Worm (Caenorhabditis elegans) whole organism, L1 larva: ENCODE measurements around the gene htz-1.

Experiments
- C04F5.9 ChIP-seq: sonication (generic microtip); optimal IDR thresholded peaks from 2 replicates; lab custom pipeline; 2016; ENCODE audit warnings: missing genetic modification characterization, missing compliant biosample characterization
- C34B4.2 ChIP-seq: sonication (generic microtip); optimal IDR thresholded peaks from 2 replicates; lab custom pipeline; 2017; ENCODE audit warnings: mild to moderate bottlenecking, missing genetic modification characterization, missing compliant biosample characterization
- F16B12.6 ChIP-seq: fragments of 150-350 bp; optimal IDR thresholded peaks from 2 replicates; lab custom pipeline; 2014; ENCODE audit warnings: missing biosample characterization, missing genetic modification characterization
- aha-1 ChIP-seq: fragments of 150-350 bp; optimal IDR thresholded peaks from 2 replicates; lab custom pipeline; 2014; ENCODE audit warnings: missing biosample characterization, missing genetic modification characterization
- alr-1 ChIP-seq: fragments of 200-800 bp; sonication (Bioruptor generic); optimal IDR thresholded peaks from 2 replicates; lab custom pipeline; 2018; ENCODE audit warnings: borderline replicate concordance, mild to moderate bottlenecking, missing genetic modification characterization, missing compliant biosample characterization
- ama-1 ChIP-seq: fragments of 150-350 bp; optimal IDR thresholded peaks from 2 replicates; lab custom pipeline; 2014
- ceh-63 ChIP-seq: fragments of 200-800 bp; sonication (Bioruptor generic); optimal IDR thresholded peaks from 2 replicates; lab custom pipeline; 2018; ENCODE audit warnings: mild to moderate bottlenecking, missing genetic modification characterization, missing compliant biosample characterization
- ces-1 ChIP-seq: fragments of 150-350 bp; optimal IDR thresholded peaks from 2 replicates; lab custom pipeline; 2014; ENCODE audit warnings: missing biosample characterization, missing genetic modification reagents, missing genetic modification characterization
- dsc-1 ChIP-seq: sonication (generic microtip); optimal IDR thresholded peaks from 2 replicates; lab custom pipeline; 2016; ENCODE audit warnings: mild to moderate bottlenecking, missing genetic modification characterization, missing compliant biosample characterization
- efl-1 ChIP-seq, 4 experiments: fragments of 150-350 bp; optimal IDR thresholded peaks in 3 of 4; peaks in 1 of 4; 1 replicate in 1 of 4; 2 replicates in 3 of 4; lab custom pipeline; 2014; ENCODE audit warnings: missing biosample characterization in 2 of 4, missing genetic modification characterization in 2 of 4, missing genetic modification reagents in 2 of 4
- elt-3 ChIP-seq, 6 experiments: fragments of 150-350 bp in 1 of 6; sonication (generic microtip); optimal IDR thresholded peaks; 2 replicates each; lab custom pipeline; 2017 to 2018; ENCODE audit warnings: missing biosample characterization in 6 of 6, missing genetic modification characterization in 6 of 6, inconsistent platforms in 1 of 6
- ets-5 ChIP-seq: fragments of 200-800 bp; sonication (Bioruptor generic); IDR thresholded peaks from 2 replicates; pipeline ENCODE4 v1.3.6; 2022; ENCODE audit warnings: missing genetic modification characterization, missing compliant biosample characterization
- fkh-10 ChIP-seq: sonication (generic microtip); optimal IDR thresholded peaks from 2 replicates; lab custom pipeline; 2017; ENCODE audit warnings: missing biosample characterization, missing genetic modification reagents, missing genetic modification characterization
- fkh-4 ChIP-seq: sonication (generic microtip); optimal IDR thresholded peaks from 2 replicates; lab custom pipeline; 2016; ENCODE audit warnings: missing compliant biosample characterization, missing genetic modification characterization, borderline replicate concordance
- fkh-8 ChIP-seq: sonication (generic microtip); optimal IDR thresholded peaks from 2 replicates; lab custom pipeline; 2016; ENCODE audit warnings: mild to moderate bottlenecking, missing genetic modification characterization, missing compliant biosample characterization
- hlh-4 ChIP-seq: sonication (generic microtip); optimal IDR thresholded peaks from 2 replicates; lab custom pipeline; 2016; ENCODE audit warnings: mild to moderate bottlenecking, missing genetic modification characterization, missing compliant biosample characterization
- hpl-2 ChIP-seq: fragments of 150-350 bp; optimal IDR thresholded peaks from 2 replicates; lab custom pipeline; 2014; ENCODE audit warnings: missing biosample characterization, missing genetic modification reagents, missing genetic modification characterization
- jun-1 ChIP-seq: fragments of 150-350 bp; optimal IDR thresholded peaks from 2 replicates; lab custom pipeline; 2014; ENCODE audit warnings: missing biosample characterization, missing genetic modification reagents, missing genetic modification characterization
- lin-14 ChIP-seq: fragments of 200-800 bp; sonication (Bioruptor generic); optimal IDR thresholded peaks from 2 replicates; lab custom pipeline; 2018; ENCODE audit warnings: mild to moderate bottlenecking, missing genetic modification characterization, moderate library complexity, missing compliant biosample characterization
- lin-35 ChIP-seq, 2 experiments: fragments of 150-350 bp; optimal IDR thresholded peaks; 2 replicates each; lab custom pipeline; 2014; ENCODE audit warnings: missing biosample characterization in 2 of 2, missing genetic modification characterization in 2 of 2, missing genetic modification reagents in 2 of 2
- lir-3 ChIP-seq: sonication (generic microtip); optimal IDR thresholded peaks from 2 replicates; lab custom pipeline; 2016; ENCODE audit warnings: mild to moderate bottlenecking, missing genetic modification characterization, moderate library complexity, missing compliant biosample characterization; ENCODE audit not compliant: poor library complexity
- lsy-2 ChIP-seq, 2 experiments: fragments of 150-350 bp; optimal IDR thresholded peaks; 2 replicates each; lab custom pipeline; 2014; ENCODE audit warnings: missing biosample characterization in 2 of 2, missing genetic modification characterization in 2 of 2
- mdl-1 ChIP-seq, 2 experiments: fragments of 150-350 bp; optimal IDR thresholded peaks; 2 replicates each; lab custom pipeline; 2014 to 2017; ENCODE audit warnings: missing biosample characterization in 2 of 2, missing genetic modification characterization in 2 of 2, inconsistent platforms in 1 of 2
- mep-1 ChIP-seq: fragments of 150-350 bp; optimal IDR thresholded peaks from 2 replicates; lab custom pipeline; 2014; ENCODE audit warnings: missing biosample characterization, missing genetic modification characterization
- nhr-11 ChIP-seq: fragments of 150-350 bp; optimal IDR thresholded peaks from 2 replicates; lab custom pipeline; 2014; ENCODE audit warnings: missing biosample characterization, missing genetic modification characterization
- nhr-12 ChIP-seq: sonication (generic microtip); optimal IDR thresholded peaks from 2 replicates; lab custom pipeline; 2017; ENCODE audit warnings: missing biosample characterization, missing genetic modification characterization
- nhr-20 ChIP-seq: sonication (generic microtip); optimal IDR thresholded peaks from 2 replicates; lab custom pipeline; 2016; ENCODE audit warnings: mild to moderate bottlenecking, missing genetic modification characterization, missing compliant biosample characterization
- nhr-28 ChIP-seq: fragments of 150-350 bp; optimal IDR thresholded peaks from 2 replicates; lab custom pipeline; 2014; ENCODE audit warnings: missing biosample characterization, missing genetic modification characterization
- nhr-47 ChIP-seq: sonication (generic microtip); optimal IDR thresholded peaks from 2 replicates; lab custom pipeline; 2016; ENCODE audit warnings: mild to moderate bottlenecking, missing genetic modification characterization, moderate library complexity, missing compliant biosample characterization
- nhr-76 ChIP-seq: sonication (generic microtip); optimal IDR thresholded peaks from 2 replicates; lab custom pipeline; 2017; ENCODE audit warnings: missing biosample characterization, missing genetic modification characterization
- nhr-85 ChIP-seq: sonication (generic microtip); peaks from one replicate; lab custom pipeline; 2016; ENCODE audit warnings: missing genetic modification characterization, inconsistent platforms, missing compliant biosample characterization
- pag-3 ChIP-seq: sonication (generic microtip); optimal IDR thresholded peaks from 2 replicates; lab custom pipeline; 2017; ENCODE audit warnings: missing genetic modification characterization, mild to moderate bottlenecking, missing compliant biosample characterization, antibody characterized with exemption, borderline replicate concordance; ENCODE audit not compliant: insufficient read depth
- pqm-1 ChIP-seq: sonication (generic microtip); optimal IDR thresholded peaks from 3 replicates; lab custom pipeline; 2017; ENCODE audit warnings: missing biosample characterization, missing genetic modification characterization
- rnt-1 ChIP-seq: sonication (generic microtip); optimal IDR thresholded peaks from 2 replicates; lab custom pipeline; 2016; ENCODE audit warnings: mild to moderate bottlenecking, missing genetic modification characterization, moderate library complexity, missing compliant biosample characterization
- skn-1 ChIP-seq: fragments of 150-350 bp; optimal IDR thresholded peaks from 2 replicates; lab custom pipeline; 2014; ENCODE audit warnings: missing biosample characterization, missing genetic modification characterization
- snpc-4 ChIP-seq: fragments of 150-350 bp; optimal IDR thresholded peaks from 2 replicates; lab custom pipeline; 2014; ENCODE audit warnings: missing biosample characterization, missing genetic modification characterization
- snu-23 ChIP-seq: sonication (generic microtip); optimal IDR thresholded peaks from 2 replicates; lab custom pipeline; 2016; ENCODE audit warnings: missing genetic modification characterization, missing compliant biosample characterization
- sox-4 ChIP-seq: sonication (generic microtip); optimal IDR thresholded peaks from 2 replicates; lab custom pipeline; 2016; ENCODE audit warnings: missing genetic modification characterization, missing compliant biosample characterization
- sup-37 ChIP-seq: fragments of 200-800 bp; sonication (Bioruptor generic); optimal IDR thresholded peaks from 2 replicates; lab custom pipeline; 2018; ENCODE audit warnings: mild to moderate bottlenecking, missing genetic modification characterization, missing compliant biosample characterization
- tbx-2 ChIP-seq: sonication (generic microtip); optimal IDR thresholded peaks from 2 replicates; lab custom pipeline; 2016; ENCODE audit warnings: missing genetic modification characterization, missing compliant biosample characterization
- tlp-1 ChIP-seq: fragments of 150-350 bp; optimal IDR thresholded peaks from 2 replicates; lab custom pipeline; 2014; ENCODE audit warnings: missing biosample characterization, missing genetic modification characterization
- unc-130 ChIP-seq: fragments of 150-350 bp; optimal IDR thresholded peaks from 2 replicates; lab custom pipeline; 2017; ENCODE audit warnings: missing biosample characterization, missing genetic modification characterization, inconsistent platforms
- unc-62 ChIP-seq: fragments of 150-350 bp; optimal IDR thresholded peaks from 2 replicates; lab custom pipeline; 2014; ENCODE audit warnings: missing biosample characterization, missing genetic modification reagents, missing genetic modification characterization
- unc-98 ChIP-seq: fragments of 200-800 bp; sonication (Bioruptor generic); IDR thresholded peaks from 2 replicates; pipeline ENCODE4 v1.3.6; 2022; ENCODE audit warnings: missing genetic modification characterization, missing compliant biosample characterization
- zag-1 ChIP-seq: fragments of 150-350 bp; optimal IDR thresholded peaks from 2 replicates; lab custom pipeline; 2014; ENCODE audit warnings: missing biosample characterization, missing genetic modification characterization
- zip-4 ChIP-seq: fragments of 200-800 bp; sonication (Bioruptor generic); optimal IDR thresholded peaks from 2 replicates; lab custom pipeline; 2018; ENCODE audit warnings: mild to moderate bottlenecking, missing genetic modification characterization, moderate library complexity, missing compliant biosample characterization
- ztf-11 ChIP-seq, 2 experiments: sonication (generic microtip); optimal IDR thresholded peaks; 2 replicates each; lab custom pipeline; 2016 to 2017; ENCODE audit warnings: missing genetic modification characterization in 2 of 2, missing biosample characterization in 1 of 2, missing compliant biosample characterization in 1 of 2
- ztf-4 ChIP-seq: fragments of 150-350 bp; optimal IDR thresholded peaks from 2 replicates; lab custom pipeline; 2014; ENCODE audit warnings: missing biosample characterization, missing genetic modification characterization

The htz-1 gene

DNA sequence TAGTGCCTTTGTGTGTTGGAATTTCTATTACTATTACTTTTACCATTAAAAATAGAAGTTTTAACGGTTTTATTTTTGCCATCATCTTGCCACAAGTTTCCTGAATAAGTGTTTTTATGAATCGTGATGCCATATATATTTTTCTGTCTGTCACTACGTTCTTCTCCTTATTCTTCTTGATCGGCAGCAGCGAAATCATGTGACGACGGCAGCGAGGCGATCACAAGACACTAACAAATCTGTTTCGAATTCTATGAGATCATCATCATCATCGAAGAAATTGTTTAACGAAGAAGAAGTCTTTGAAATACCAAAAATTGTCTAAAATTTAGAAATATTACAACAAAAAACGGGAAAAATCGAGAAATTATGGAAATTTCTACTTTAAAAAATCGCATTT lies 43.6 kb upstream of the htz-1 start (continued):
- TF ChIP-seq nhr-85 (tag; lab: Kevin White, UChicago) (peak; percentile 96), tlp-1 (tag; lab: Kevin White, UChicago) (no peak), C34B4.2 (tag; lab: Kevin White, UChicago) (no peak), mdl-1 (tag; optimal IDR thresholded peaks at IDR 0.05; lab: Kevin White, UChicago) (peak in 1 of 2 experiments; percentile 78)

DNA sequence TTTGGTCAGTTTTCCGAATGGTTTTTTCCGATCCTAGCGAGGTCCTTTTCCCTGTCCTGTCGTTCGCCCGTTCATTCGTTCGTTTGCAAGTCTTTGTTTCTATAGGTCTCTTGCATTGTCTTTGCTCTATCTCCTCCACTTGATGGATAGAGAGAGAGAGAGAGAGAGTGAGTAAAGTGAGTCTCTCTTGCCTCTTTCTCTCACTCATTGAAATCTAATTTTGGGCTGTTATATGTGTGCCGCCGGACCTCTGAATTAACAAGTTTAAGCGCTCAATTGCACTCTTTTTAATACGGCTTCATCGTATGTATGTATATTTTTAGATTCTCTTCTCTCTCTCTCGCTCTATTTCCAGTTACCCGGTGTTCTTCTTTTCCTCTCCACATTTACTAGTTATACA lies 42.1 kb upstream of the htz-1 start:
- TF ChIP-seq lir-3 (tag; lab: Kevin White, UChicago): no peak
- TF ChIP-seq lsy-2 (tag; optimal IDR thresholded peaks at IDR 0.05; lab: Kevin White, UChicago): peak in 1 of 2 experiments; percentile 22
- TF ChIP-seq mdl-1 (tag; optimal IDR thresholded peaks at IDR 0.05; lab: Kevin White, UChicago): no peak
- no peak for TF ChIP-seq nhr-76
- TF ChIP-seq pag-3: no peak
- no peak for TF ChIP-seq fkh-4 (tag; lab: Kevin White, UChicago)
- no peak for TF ChIP-seq ces-1 (GFP tag; lab: Kevin White, UChicago)
- TF ChIP-seq mep-1: peak; percentile 2
- TF ChIP-seq unc-130 (tag; lab: Kevin White, UChicago): no peak
- peak; percentile 14 for TF ChIP-seq nhr-47 (tag; lab: Kevin White, UChicago)
- no peak for TF ChIP-seq fkh-10
- TF ChIP-seq rnt-1 (tag; lab: Kevin White, UChicago): peak; percentile 24
- TF ChIP-seq ztf-11 (tag; optimal IDR thresholded peaks at IDR 0.05; lab: Kevin White, UChicago): no peak
- TF ChIP-seq ama-1 (lab: Kevin White, UChicago): no peak
- no peak for TF ChIP-seq ceh-63
- TF ChIP-seq F16B12.6 (tag; lab: Kevin White, UChicago): no peak
- TF ChIP-seq tbx-2 (tag; lab: Kevin White, UChicago): peak; percentile 2
- TF ChIP-seq C04F5.9 (tag; lab: Kevin White, UChicago): no peak
- TF ChIP-seq efl-1 (optimal IDR thresholded peaks at IDR 0.05; lab: Kevin White, UChicago): no peak
- TF ChIP-seq efl-1 (GFP tag; optimal IDR thresholded peaks at IDR 0.05 in 1 of 2; lab: Kevin White, UChicago): peak in 1 of 2 experiments; percentile 84
- TF ChIP-seq lin-14 (GFP tag; lab: Kevin White, UChicago): peak; percentile 73
- no peak for TF ChIP-seq zip-4 (GFP tag; lab: Kevin White, UChicago)
- TF ChIP-seq sup-37: no peak
- no peak for TF ChIP-seq unc-62

DNA sequence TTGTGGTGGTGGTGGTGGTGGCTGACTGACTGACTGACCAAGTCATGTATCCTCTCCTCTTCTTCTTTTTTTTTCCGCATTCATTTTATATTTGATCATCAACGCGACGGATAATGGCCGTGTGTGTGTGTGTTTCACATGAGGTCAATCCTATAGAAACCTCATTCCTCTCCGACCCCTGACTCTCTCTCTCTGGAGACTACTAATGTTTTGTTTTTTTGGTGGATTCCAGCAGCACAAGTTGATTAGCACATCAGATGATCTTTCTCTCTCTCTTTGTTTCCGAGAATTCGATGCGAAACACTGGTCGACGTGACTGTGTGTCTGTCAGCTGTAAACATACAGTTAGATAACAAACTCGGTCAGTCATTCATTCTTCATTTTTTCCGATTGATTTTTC lies 40.9 kb upstream of the htz-1 start, which contains the start of gene Y24D9A.7:
Gene Y24D9A.7, minus strand, starts transcription at position 46 of the 400 bp plus-strand sequence.
- TF ChIP-seq zag-1 (tag; lab: Kevin White, UChicago) (no peak), snu-23 (peak; percentile 27), lin-35 (GFP tag; optimal IDR thresholded peaks at IDR 0.05; lab: Kevin White, UChicago) (peak in 1 of 2 experiments; percentile 43), tlp-1 (tag; lab: Kevin White, UChicago) (no peak), ama-1 (lab: Kevin White, UChicago) (no peak), ets-5 (GFP tag; lab: Robert Waterston, UW) (no peak), nhr-12 (tag; lab: Kevin White, UChicago) (no peak), unc-130 (tag; lab: Kevin White, UChicago) (peak; percentile 46), snpc-4 (no peak), elt-3 (tag; optimal IDR thresholded peaks at IDR 0.05; lab: Kevin White, UChicago) (no peak), aha-1 (no peak), lin-14 (GFP tag; lab: Kevin White, UChicago) (peak; percentile 57), nhr-47 (tag; lab: Kevin White, UChicago) (no peak), pqm-1 (tag; lab: Kevin White, UChicago) (no peak), ceh-63 (no peak), mdl-1 (tag; optimal IDR thresholded peaks at IDR 0.05; lab: Kevin White, UChicago) (no peak), jun-1 (no peak), alr-1 (no peak), fkh-8 (tag; lab: Kevin White, UChicago) (no peak), nhr-20 (tag; lab: Kevin White, UChicago) (peak; percentile 22), hlh-4 (tag; lab: Kevin White, UChicago) (no peak), sox-4 (tag; lab: Kevin White, UChicago) (no peak), nhr-11 (tag; lab: Kevin White, UChicago) (no peak), efl-1 (optimal IDR thresholded peaks at IDR 0.05; lab: Kevin White, UChicago) (no peak), efl-1 (GFP tag; optimal IDR thresholded peaks at IDR 0.05 in 1 of 2; lab: Kevin White, UChicago) (peak in 1 of 2 experiments; percentile 92), F16B12.6 (tag; lab: Kevin White, UChicago) (no peak), lir-3 (tag; lab: Kevin White, UChicago) (no peak), skn-1 (tag; lab: Kevin White, UChicago) (no peak), dsc-1 (tag; lab: Kevin White, UChicago) (peak; percentile 19), C04F5.9 (tag; lab: Kevin White, UChicago) (no peak), ztf-4 (tag; lab: Kevin White, UChicago) (peak; percentile 55), hpl-2 (GFP tag; lab: Kevin White, UChicago) (no peak), lsy-2 (tag; optimal IDR thresholded peaks at IDR 0.05; lab: Kevin White, UChicago) (peak in 1 of 2 experiments; percentile 3), unc-98 (GFP tag; lab: Robert Waterston, UW) (no peak), nhr-28 (tag; lab: Kevin White, UChicago) (no peak)
